Worm (Caenorhabditis elegans) whole organism, L3 larva: Measurements from ENCODE around the gene sprr-2.
A peak's percentile ranks its signal among the peaks of the same experiment; 100 is the strongest.

Source experiments
- R02D3.7 ChIP-seq: fragments of 150-350 bp; optimal IDR thresholded peaks from 2 replicates; lab custom pipeline; 2014; ENCODE audit warnings: missing biosample characterization, missing genetic modification characterization
- ZK546.5 ChIP-seq: sonication (generic microtip); optimal IDR thresholded peaks from 2 replicates; lab custom pipeline; 2017; ENCODE audit warnings: missing biosample characterization, missing genetic modification characterization
- aly-2 ChIP-seq: fragments of 150-350 bp; optimal IDR thresholded peaks from 2 replicates; lab custom pipeline; 2014; ENCODE audit warnings: missing biosample characterization, missing genetic modification characterization
- ama-1 ChIP-seq: fragments of 150-350 bp; optimal IDR thresholded peaks from 2 replicates; lab custom pipeline; 2018
- ceh-16 ChIP-seq: sonication (generic microtip); optimal IDR thresholded peaks from 2 replicates; lab custom pipeline; 2017; ENCODE audit warnings: missing biosample characterization, missing genetic modification characterization
- ceh-28 ChIP-seq: fragments of 150-350 bp; optimal IDR thresholded peaks from 2 replicates; lab custom pipeline; 2014; ENCODE audit warnings: missing biosample characterization, missing genetic modification reagents, missing genetic modification characterization
- ceh-82 ChIP-seq: fragments of 150-350 bp; optimal IDR thresholded peaks from 2 replicates; lab custom pipeline; 2014; ENCODE audit warnings: missing biosample characterization, missing genetic modification characterization
- ceh-9 ChIP-seq: sonication (generic microtip); optimal IDR thresholded peaks from 2 replicates; lab custom pipeline; 2018; ENCODE audit warnings: missing biosample characterization, missing genetic modification characterization
- daf-12 ChIP-seq: fragments of 150-350 bp; optimal IDR thresholded peaks from 2 replicates; lab custom pipeline; 2014; ENCODE audit warnings: missing biosample characterization, missing genetic modification reagents, missing genetic modification characterization
- egl-27 ChIP-seq: sonication (generic microtip); optimal IDR thresholded peaks from 4 replicates; lab custom pipeline; 2017; ENCODE audit warnings: missing biosample characterization, missing genetic modification reagents, missing genetic modification characterization
- egl-5 ChIP-seq: fragments of 150-350 bp; optimal IDR thresholded peaks from 2 replicates; lab custom pipeline; 2017; ENCODE audit warnings: missing biosample characterization, missing genetic modification reagents, missing genetic modification characterization, inconsistent platforms
- elt-1 ChIP-seq: fragments of 150-350 bp; optimal IDR thresholded peaks from 2 replicates; lab custom pipeline; 2014; ENCODE audit warnings: missing biosample characterization, missing genetic modification characterization
- elt-2 ChIP-seq: sonication (generic microtip); optimal IDR thresholded peaks from 2 replicates; lab custom pipeline; 2016; ENCODE audit warnings: missing genetic modification reagents, mild to moderate bottlenecking, missing genetic modification characterization, missing compliant biosample characterization
- elt-3 ChIP-seq, 3 experiments: fragments of 150-350 bp in 1 of 3; sonication (generic microtip) in 2 of 3; optimal IDR thresholded peaks; 2 replicates in 2 of 3; 4 replicates in 1 of 3; lab custom pipeline; 2014 to 2017; ENCODE audit warnings: missing biosample characterization in 3 of 3, missing genetic modification characterization in 3 of 3
- eor-1 ChIP-seq, 2 experiments: fragments of 150-350 bp; optimal IDR thresholded peaks; 2 replicates each; lab custom pipeline; 2014 to 2018; ENCODE audit warnings: missing biosample characterization in 2 of 2, missing genetic modification characterization in 2 of 2
- fkh-10 ChIP-seq: sonication (generic microtip); optimal IDR thresholded peaks from 2 replicates; lab custom pipeline; 2017; ENCODE audit warnings: missing biosample characterization, missing genetic modification reagents, missing genetic modification characterization
- fkh-2 ChIP-seq: fragments of 150-350 bp; optimal IDR thresholded peaks from 2 replicates; lab custom pipeline; 2014; ENCODE audit warnings: missing biosample characterization, missing genetic modification reagents, missing genetic modification characterization
- fos-1 ChIP-seq: fragments of 150-350 bp; optimal IDR thresholded peaks from 2 replicates; lab custom pipeline; 2014; ENCODE audit warnings: missing biosample characterization, missing genetic modification characterization
- hmg-11 ChIP-seq: sonication (generic microtip); optimal IDR thresholded peaks from 2 replicates; lab custom pipeline; 2016; ENCODE audit warnings: missing genetic modification characterization, missing compliant biosample characterization
- jun-1 ChIP-seq: fragments of 150-350 bp; optimal IDR thresholded peaks from 2 replicates; lab custom pipeline; 2014; ENCODE audit warnings: missing biosample characterization, missing genetic modification reagents, missing genetic modification characterization
- lin-15B ChIP-seq: fragments of 150-350 bp; optimal IDR thresholded peaks from 2 replicates; lab custom pipeline; 2014; ENCODE audit warnings: missing biosample characterization, missing genetic modification characterization
- lin-39 ChIP-seq: fragments of 150-350 bp; optimal IDR thresholded peaks from 2 replicates; lab custom pipeline; 2018; ENCODE audit warnings: missing biosample characterization, missing genetic modification reagents, missing genetic modification characterization
- lsy-12 ChIP-seq: sonication (generic microtip); optimal IDR thresholded peaks from 2 replicates; lab custom pipeline; 2016; ENCODE audit warnings: mild to moderate bottlenecking, missing genetic modification characterization, missing compliant biosample characterization
- mdl-1 ChIP-seq: fragments of 150-350 bp; optimal IDR thresholded peaks from 2 replicates; lab custom pipeline; 2014; ENCODE audit warnings: missing biosample characterization, missing genetic modification characterization
- mml-1 ChIP-seq: fragments of 150-350 bp; sonication (generic microtip); optimal IDR thresholded peaks from 3 replicates; lab custom pipeline; 2014; ENCODE audit warnings: missing biosample characterization, missing genetic modification characterization
- nfya-1 ChIP-seq: sonication (generic microtip); optimal IDR thresholded peaks from 2 replicates; lab custom pipeline; 2017; ENCODE audit warnings: missing genetic modification characterization, mild to moderate bottlenecking, missing compliant biosample characterization, antibody characterized with exemption, moderate library complexity; ENCODE audit not compliant: insufficient read depth
- nhr-11 ChIP-seq: fragments of 150-350 bp; optimal IDR thresholded peaks from 2 replicates; lab custom pipeline; 2014; ENCODE audit warnings: missing biosample characterization, missing genetic modification characterization
- nhr-12 ChIP-seq: fragments of 150-350 bp; optimal IDR thresholded peaks from 2 replicates; lab custom pipeline; 2014; ENCODE audit warnings: missing biosample characterization, missing genetic modification characterization
- nhr-23 ChIP-seq: fragments of 150-350 bp; optimal IDR thresholded peaks from 2 replicates; lab custom pipeline; 2014; ENCODE audit warnings: missing biosample characterization, missing genetic modification reagents, missing genetic modification characterization
- nhr-237 ChIP-seq: fragments of 150-350 bp; optimal IDR thresholded peaks from 2 replicates; lab custom pipeline; 2014; ENCODE audit warnings: missing biosample characterization, missing genetic modification characterization
- nhr-25 ChIP-seq: sonication (generic microtip); optimal IDR thresholded peaks from 2 replicates; lab custom pipeline; 2017; ENCODE audit warnings: missing biosample characterization, missing genetic modification characterization
- nhr-28 ChIP-seq: fragments of 150-350 bp; optimal IDR thresholded peaks from 2 replicates; lab custom pipeline; 2014; ENCODE audit warnings: missing biosample characterization, missing genetic modification characterization
- nhr-43 ChIP-seq: sonication (generic microtip); optimal IDR thresholded peaks from 2 replicates; lab custom pipeline; 2016; ENCODE audit warnings: mild to moderate bottlenecking, missing genetic modification characterization, missing compliant biosample characterization; ENCODE audit not compliant: poor library complexity, severe bottlenecking
- nhr-67 ChIP-seq: fragments of 150-350 bp; optimal IDR thresholded peaks from 2 replicates; lab custom pipeline; 2014; ENCODE audit warnings: missing biosample characterization, missing genetic modification characterization
- nhr-76 ChIP-seq: fragments of 150-350 bp; sonication (generic microtip); optimal IDR thresholded peaks from 5 replicates; lab custom pipeline; 2014; ENCODE audit warnings: missing biosample characterization, missing genetic modification characterization
- nhr-77 ChIP-seq: fragments of 150-350 bp; optimal IDR thresholded peaks from 2 replicates; lab custom pipeline; 2014; ENCODE audit warnings: missing biosample characterization, missing genetic modification characterization
- pha-4 ChIP-seq: fragments of 150-350 bp; optimal IDR thresholded peaks from 2 replicates; lab custom pipeline; 2014; ENCODE audit warnings: missing biosample characterization, missing genetic modification reagents, missing genetic modification characterization
- pqm-1 ChIP-seq: fragments of 150-350 bp; optimal IDR thresholded peaks from 2 replicates; lab custom pipeline; 2017; ENCODE audit warnings: missing biosample characterization, missing genetic modification characterization, inconsistent platforms
- sea-2 ChIP-seq: fragments of 150-350 bp; sonication (generic microtip); optimal IDR thresholded peaks from 4 replicates; lab custom pipeline; 2014; ENCODE audit warnings: missing biosample characterization, missing genetic modification reagents, missing genetic modification characterization
- skn-1 ChIP-seq: fragments of 150-350 bp; optimal IDR thresholded peaks from 2 replicates; lab custom pipeline; 2014; ENCODE audit warnings: missing biosample characterization, missing genetic modification characterization
- snpc-4 ChIP-seq: fragments of 150-350 bp; optimal IDR thresholded peaks from 2 replicates; lab custom pipeline; 2014; ENCODE audit warnings: missing biosample characterization, missing genetic modification characterization
- tbx-2 ChIP-seq: sonication (generic microtip); optimal IDR thresholded peaks from 2 replicates; lab custom pipeline; 2016; ENCODE audit warnings: mild to moderate bottlenecking, missing genetic modification characterization, missing compliant biosample characterization
- unc-39 ChIP-seq: sonication (generic microtip); optimal IDR thresholded peaks from 4 replicates; lab custom pipeline; 2017; ENCODE audit warnings: missing biosample characterization, missing genetic modification characterization
- unc-62 ChIP-seq: fragments of 150-350 bp; sonication (generic microtip); optimal IDR thresholded peaks from 4 replicates; lab custom pipeline; 2014; ENCODE audit warnings: missing biosample characterization, missing genetic modification reagents, missing genetic modification characterization
- zag-1 ChIP-seq: fragments of 150-350 bp; optimal IDR thresholded peaks from 2 replicates; lab custom pipeline; 2014; ENCODE audit warnings: missing biosample characterization, missing genetic modification characterization
- ztf-11 ChIP-seq: fragments of 150-350 bp; optimal IDR thresholded peaks from 2 replicates; lab custom pipeline; 2014; ENCODE audit warnings: missing biosample characterization, missing genetic modification characterization
- ztf-4 ChIP-seq: fragments of 150-350 bp; optimal IDR thresholded peaks from 2 replicates; lab custom pipeline; 2014; ENCODE audit warnings: missing biosample characterization, missing genetic modification characterization

sprr-2 gene

DNA sequence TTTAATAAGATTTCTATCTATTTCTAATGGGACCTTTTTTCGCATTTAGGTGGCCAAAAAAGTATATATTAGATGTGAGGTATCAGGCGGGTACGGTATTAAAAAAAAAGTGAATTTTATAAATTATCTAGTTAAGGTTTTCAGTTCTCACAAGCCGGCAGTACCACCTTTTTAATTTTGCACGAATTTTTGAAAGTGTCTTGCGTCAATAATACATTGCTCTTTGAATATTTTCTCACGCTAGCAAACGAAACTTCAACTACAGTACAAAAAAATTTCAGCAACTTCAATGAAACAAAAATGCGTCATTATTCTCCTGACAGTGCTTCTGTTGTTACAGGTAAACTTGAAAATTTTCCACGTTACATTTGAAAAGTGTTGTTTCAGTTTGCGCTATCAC is 13.7 kb downstream of the sprr-2 start, which contains the start of gene F42D1.4:
F42D1.4 (plus strand) TSS at position 301 of the 400 bp plus-strand sequence.
- TF ChIP-seq ceh-82 (tag; lab: Kevin White, UChicago) = no peak
- no peak for TF ChIP-seq fos-1 (tag; lab: Kevin White, UChicago)
- TF ChIP-seq nhr-43 (tag; lab: Kevin White, UChicago) = no peak
- no peak for TF ChIP-seq unc-62 (GFP tag; lab: Kevin White, UChicago)
- no peak for TF ChIP-seq ceh-28 (tag; lab: Kevin White, UChicago)
- no peak for TF ChIP-seq nhr-77

DNA sequence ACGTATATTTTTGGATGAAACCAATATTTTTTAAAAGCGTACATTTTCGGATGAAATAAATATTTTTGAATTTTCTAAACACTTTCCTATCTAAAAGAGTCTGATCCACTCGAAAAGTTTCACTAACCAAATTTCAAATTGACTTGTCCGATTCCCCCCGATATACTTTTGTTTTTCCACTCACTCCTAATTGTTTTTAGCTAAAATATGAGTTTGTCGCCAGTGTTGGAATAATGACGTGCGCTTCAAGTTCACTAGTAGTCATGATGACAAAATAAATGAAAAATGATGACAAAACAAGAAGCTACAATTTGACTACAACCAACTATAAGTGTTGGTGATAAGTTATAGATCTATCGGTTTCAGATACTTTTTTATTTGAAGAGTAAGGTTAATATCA is 15.6 kb downstream of the sprr-2 start:
- TF ChIP-seq skn-1 = peak; percentile 71
- TF ChIP-seq daf-12 (tag; lab: Kevin White, UChicago) = no peak
- peak; percentile 68 for TF ChIP-seq ama-1
- TF ChIP-seq, all 47 proteins: peak for 2

DNA sequence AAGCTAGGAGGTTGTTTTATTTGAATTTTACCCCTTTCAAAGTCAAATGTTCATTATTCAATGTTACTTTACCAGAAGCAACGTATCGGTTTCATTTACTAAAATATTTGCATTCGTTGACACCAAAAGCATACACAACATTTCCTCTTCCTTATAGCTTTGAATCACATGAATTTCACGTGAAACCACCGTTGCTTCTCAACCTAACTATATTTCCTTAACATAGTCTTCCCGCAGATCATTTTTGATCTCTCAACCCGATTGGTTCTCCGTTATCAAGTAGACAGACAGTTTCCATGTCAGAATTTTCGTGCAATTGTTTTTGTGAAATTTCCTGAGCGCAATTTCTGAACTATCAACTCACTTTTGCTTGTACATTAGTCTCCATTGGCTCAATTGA is 16.7 kb downstream of the sprr-2 start:
- TF ChIP-seq mdl-1 (tag; lab: Kevin White, UChicago) (no peak), ceh-82 (tag; lab: Kevin White, UChicago) (no peak), sea-2 (GFP tag; lab: Kevin White, UChicago) (no peak), elt-3 (tag; optimal IDR thresholded peaks at IDR 0.05; lab: Kevin White, UChicago) (no peak), unc-39 (tag; lab: Kevin White, UChicago) (no peak), R02D3.7 (tag; lab: Kevin White, UChicago) (no peak), unc-62 (GFP tag; lab: Kevin White, UChicago) (no peak), fkh-10 (GFP tag; lab: Kevin White, UChicago) (no peak), nhr-28 (tag; lab: Kevin White, UChicago) (no peak), ceh-9 (no peak), nhr-12 (tag; lab: Kevin White, UChicago) (no peak), jun-1 (tag; lab: Kevin White, UChicago) (no peak), eor-1 (tag; optimal IDR thresholded peaks at IDR 0.05; lab: Kevin White, UChicago) (no peak), egl-5 (tag; lab: Kevin White, UChicago) (no peak), pqm-1 (tag; lab: Kevin White, UChicago) (peak; percentile 57), ztf-11 (tag; lab: Kevin White, UChicago) (no peak), ZK546.5 (tag; lab: Kevin White, UChicago) (no peak), nhr-67 (tag; lab: Kevin White, UChicago) (no peak), skn-1 (no peak), egl-27 (tag; lab: Kevin White, UChicago) (no peak), elt-2 (tag; lab: Kevin White, UChicago) (peak; percentile 36), elt-1 (no peak), ceh-16 (tag; lab: Kevin White, UChicago) (no peak), lin-15B (tag; lab: Kevin White, UChicago) (no peak), nhr-23 (peak; percentile 36), lsy-12 (tag; lab: Kevin White, UChicago) (no peak), nfya-1 (tag; lab: Kevin White, UChicago) (no peak), snpc-4 (tag; lab: Kevin White, UChicago) (no peak), fkh-2 (tag; lab: Kevin White, UChicago) (no peak), nhr-237 (tag; lab: Kevin White, UChicago) (no peak), fos-1 (tag; lab: Kevin White, UChicago) (no peak), nhr-43 (tag; lab: Kevin White, UChicago) (no peak), ceh-28 (tag; lab: Kevin White, UChicago) (peak; percentile 42), daf-12 (tag; lab: Kevin White, UChicago) (no peak), tbx-2 (tag; lab: Kevin White, UChicago) (no peak), mml-1 (tag; lab: Kevin White, UChicago) (peak; percentile 76), hmg-11 (tag; lab: Kevin White, UChicago) (no peak), ztf-4 (tag; lab: Kevin White, UChicago) (no peak), pha-4 (tag; lab: Kevin White, UChicago) (no peak), zag-1 (tag; lab: Kevin White, UChicago) (no peak), ama-1 (peak; percentile 50), nhr-25 (tag; lab: Kevin White, UChicago) (no peak), nhr-76 (tag; lab: Kevin White, UChicago) (no peak), lin-39 (no peak), aly-2 (tag; lab: Kevin White, UChicago) (no peak), nhr-11 (tag; lab: Kevin White, UChicago) (no peak)
